Worm (Caenorhabditis elegans): ENCODE data around the gene F16B12.4.
A peak's percentile ranks its signal among the peaks of the same experiment; 100 is the strongest.

Gene F16B12.4

ce11 chrX:14115480-14116161 lies 17.2 kb upstream of the F16B12.4 start, which contains the start of gene F28H6.7:
TSS of gene F28H6.7 (plus strand) at chrX:14116111.
- TF ChIP-seq fkh-10 (GFP tag; optimal IDR thresholded peaks at IDR 0.05) = no peak
- peak; percentile 59 for TF ChIP-seq elt-2 (tag; optimal IDR thresholded peaks at IDR 0.05)
- TF ChIP-seq nhr-76 (tag; optimal IDR thresholded peaks at IDR 0.05) = peak; percentile 38
- no peak for TF ChIP-seq fos-1 (tag; optimal IDR thresholded peaks at IDR 0.05)
- TF ChIP-seq aly-2 (tag; optimal IDR thresholded peaks at IDR 0.05) = no peak
- peak; percentile 23 for TF ChIP-seq nhr-43 (tag; optimal IDR thresholded peaks at IDR 0.05; ENCODE audit: poor library complexity, severe bottlenecking)
- peak; percentile 36 for TF ChIP-seq pqm-1 (tag; optimal IDR thresholded peaks at IDR 0.05)
- TF ChIP-seq nhr-77 (tag; optimal IDR thresholded peaks at IDR 0.05) = no peak
- peak; percentile 58 for TF ChIP-seq hmg-11 (tag; optimal IDR thresholded peaks at IDR 0.05)
- peak; percentile 40 for TF ChIP-seq egl-5 (tag; optimal IDR thresholded peaks at IDR 0.05)
- TF ChIP-seq unc-62 (GFP tag; optimal IDR thresholded peaks at IDR 0.05) = no peak
- TF ChIP-seq mdl-1 (tag; optimal IDR thresholded peaks at IDR 0.05) = no peak
- no peak for TF ChIP-seq nfya-1 (tag; optimal IDR thresholded peaks at IDR 0.05; ENCODE audit: insufficient read depth)
- peak; percentile 27 for TF ChIP-seq lsy-12 (tag; optimal IDR thresholded peaks at IDR 0.05)
- TF ChIP-seq ztf-4 (tag; optimal IDR thresholded peaks at IDR 0.05) = no peak
- TF ChIP-seq nhr-25 (tag; optimal IDR thresholded peaks at IDR 0.05) = peak; percentile 32
- TF ChIP-seq lin-39 (tag; optimal IDR thresholded peaks at IDR 0.05) = peak; percentile 4
- no peak for TF ChIP-seq elt-3 (tag; optimal IDR thresholded peaks at IDR 0.05)
- no peak for TF ChIP-seq ceh-82 (tag; optimal IDR thresholded peaks at IDR 0.05)
- TF ChIP-seq jun-1 (tag; optimal IDR thresholded peaks at IDR 0.05) = peak; percentile 22
- TF ChIP-seq unc-39 (tag; optimal IDR thresholded peaks at IDR 0.05) = no peak

ce11 chrX:14113347-14113746 lies 14.9 kb upstream of the F16B12.4 start, which contains the start of gene nhr-281:
TSS of gene nhr-281 (minus strand) at chrX:14113447.
- TF ChIP-seq lin-39 (tag; optimal IDR thresholded peaks at IDR 0.05) = no peak
- TF ChIP-seq zag-1 (tag; optimal IDR thresholded peaks at IDR 0.05) = no peak

DNA sequence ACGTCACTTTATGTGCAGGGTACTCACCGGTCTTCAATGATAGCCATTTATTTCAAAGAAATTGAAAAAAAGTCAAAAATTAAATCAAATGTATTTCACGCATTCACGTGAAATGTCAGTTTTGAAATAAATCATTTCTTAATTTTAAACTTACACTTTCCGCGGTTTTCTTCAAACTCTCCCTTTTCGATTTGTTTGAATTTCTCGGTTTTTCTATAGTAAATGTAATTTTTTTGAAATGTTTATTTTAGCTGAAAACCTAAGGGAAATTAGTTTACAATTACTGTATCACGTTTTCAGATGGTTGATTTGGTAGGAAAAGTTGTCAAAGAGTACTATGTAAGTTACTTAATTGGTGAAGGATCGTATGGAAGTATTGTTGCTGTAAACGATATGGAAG lies 9.8 kb upstream of the F16B12.4 start, which contains the start of gene F16B12.7:
Gene F16B12.7, plus strand, starts transcription at position 301 of the 400 bp plus-strand sequence.
- TF ChIP-seq nhr-77 (tag; optimal IDR thresholded peaks at IDR 0.05) = no peak
- TF ChIP-seq skn-1 (tag; optimal IDR thresholded peaks at IDR 0.05) = no peak
- TF ChIP-seq fos-1 (tag; optimal IDR thresholded peaks at IDR 0.05) = no peak
- TF ChIP-seq unc-39 (tag; optimal IDR thresholded peaks at IDR 0.05) = no peak
- no peak for TF ChIP-seq snpc-4 (tag; optimal IDR thresholded peaks at IDR 0.05)
- TF ChIP-seq jun-1 (tag; optimal IDR thresholded peaks at IDR 0.05) = no peak
- no peak for TF ChIP-seq pqm-1 (tag; optimal IDR thresholded peaks at IDR 0.05)
- no peak for TF ChIP-seq mml-1 (tag; optimal IDR thresholded peaks at IDR 0.05)
- no peak for TF ChIP-seq nfya-1 (tag; optimal IDR thresholded peaks at IDR 0.05; ENCODE audit: insufficient read depth)
- TF ChIP-seq egl-5 (tag; optimal IDR thresholded peaks at IDR 0.05) = no peak
- TF ChIP-seq aly-2 (tag; optimal IDR thresholded peaks at IDR 0.05) = no peak

DNA sequence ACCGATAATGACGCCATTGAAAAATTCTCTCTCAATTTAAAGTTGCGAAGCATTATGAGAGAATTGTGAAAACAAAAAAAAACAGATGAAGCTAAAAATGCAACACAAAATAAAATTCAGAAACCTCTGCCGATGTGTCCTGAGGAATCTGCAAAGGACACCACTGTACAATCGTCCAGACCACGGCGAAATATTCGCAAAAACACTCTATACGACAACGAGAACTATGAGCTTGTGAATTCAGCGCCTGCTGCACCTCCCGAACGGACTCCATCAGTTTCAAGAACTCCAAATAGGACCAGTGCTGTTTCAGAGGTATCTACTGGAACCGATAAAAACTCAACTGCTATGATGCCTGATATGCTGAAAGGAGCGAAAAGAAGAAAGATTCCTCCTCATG lies 4.0 kb upstream of the F16B12.4 start:
- TF ChIP-seq mml-1 (tag; optimal IDR thresholded peaks at IDR 0.05) = no peak
- TF ChIP-seq lsy-12 (tag; optimal IDR thresholded peaks at IDR 0.05) = no peak

- TF ChIP-seq ceh-28 (tag; optimal IDR thresholded peaks at IDR 0.05) (peak; percentile 17), fos-1 (tag; optimal IDR thresholded peaks at IDR 0.05) (no peak), pha-4 (tag; optimal IDR thresholded peaks at IDR 0.05) (peak; percentile 89), zag-1 (tag; optimal IDR thresholded peaks at IDR 0.05) (no peak), nhr-43 (tag; optimal IDR thresholded peaks at IDR 0.05; ENCODE audit: poor library complexity, severe bottlenecking) (peak; percentile 37), tbx-2 (tag; optimal IDR thresholded peaks at IDR 0.05) (peak; percentile 51), ztf-4 (tag; optimal IDR thresholded peaks at IDR 0.05) (no peak), ceh-16 (tag; optimal IDR thresholded peaks at IDR 0.05) (no peak), elt-2 (tag; optimal IDR thresholded peaks at IDR 0.05) (peak; percentile 64), aly-2 (tag; optimal IDR thresholded peaks at IDR 0.05) (no peak), egl-5 (tag; optimal IDR thresholded peaks at IDR 0.05) (no peak), unc-62 (GFP tag; optimal IDR thresholded peaks at IDR 0.05) (no peak), eor-1 (tag; optimal IDR thresholded peaks at IDR 0.05) (no peak), mdl-1 (tag; optimal IDR thresholded peaks at IDR 0.05) (no peak), ceh-82 (tag; optimal IDR thresholded peaks at IDR 0.05) (no peak), nhr-25 (tag; optimal IDR thresholded peaks at IDR 0.05) (peak; percentile 80), nhr-237 (tag; optimal IDR thresholded peaks at IDR 0.05) (no peak), ceh-9 (tag; optimal IDR thresholded peaks at IDR 0.05) (no peak), skn-1 (tag; optimal IDR thresholded peaks at IDR 0.05) (peak; percentile 65), unc-39 (tag; optimal IDR thresholded peaks at IDR 0.05) (no peak), egl-27 (tag; optimal IDR thresholded peaks at IDR 0.05) (no peak), fkh-2 (tag; optimal IDR thresholded peaks at IDR 0.05) (no peak), fkh-10 (GFP tag; optimal IDR thresholded peaks at IDR 0.05) (no peak), elt-1 (tag; optimal IDR thresholded peaks at IDR 0.05) (peak; percentile 23), snpc-4 (tag; optimal IDR thresholded peaks at IDR 0.05) (peak; percentile 54), nhr-67 (tag; optimal IDR thresholded peaks at IDR 0.05) (no peak), lsy-12 (tag; optimal IDR thresholded peaks at IDR 0.05) (peak; percentile 2), daf-12 (tag; optimal IDR thresholded peaks at IDR 0.05) (no peak), elt-3 (tag; optimal IDR thresholded peaks at IDR 0.05) (no peak), lin-39 (tag; optimal IDR thresholded peaks at IDR 0.05) (peak; percentile 47), nhr-12 (tag; optimal IDR thresholded peaks at IDR 0.05) (no peak), sea-2 (GFP tag; optimal IDR thresholded peaks at IDR 0.05) (no peak), mml-1 (tag; optimal IDR thresholded peaks at IDR 0.05) (no peak), nfya-1 (tag; optimal IDR thresholded peaks at IDR 0.05; ENCODE audit: insufficient read depth) (peak; percentile 84), hmg-11 (tag; optimal IDR thresholded peaks at IDR 0.05) (peak; percentile 63)
Observed at ce11 chrX:14101986-14102385, 3.5 kb upstream of the F16B12.4 start, which contains the start of gene F16B12.6. TSS of gene F16B12.6 (plus strand) at chrX:14102316.
